Fruit fly (Drosophila melanogaster) whole organism, prepupa: ENCODE results near the gene Tbcd.
A peak's percentile ranks its signal among the peaks of the same experiment; 100 is the strongest.

ENCODE experiments used
- Blimp-1 ChIP-seq: fragments of 200-800 bp; sonication (Bioruptor generic); optimal IDR thresholded peaks from 3 replicates; lab custom pipeline; 2017; ENCODE audit warnings: missing biosample characterization, missing genetic modification characterization, mild to moderate bottlenecking, moderate library complexity, missing genetic modification reagents
- CG10669 ChIP-seq: fragments of 200-800 bp; sonication (Bioruptor generic); optimal IDR thresholded peaks from 3 replicates; lab custom pipeline; 2018; ENCODE audit warnings: missing biosample characterization, mild to moderate bottlenecking, missing genetic modification characterization, moderate library complexity
- CG11294 ChIP-seq: fragments of 200-800 bp; sonication (Bioruptor generic); IDR thresholded peaks from 2 replicates; pipeline ENCODE4 v1.3.6; 2022; ENCODE audit warnings: missing biosample characterization, missing genetic modification characterization
- CG11902 ChIP-seq: fragments of 200-800 bp; sonication (Bioruptor generic); optimal IDR thresholded peaks from 3 replicates; lab custom pipeline; 2016; ENCODE audit warnings: missing biosample characterization, missing genetic modification characterization
- CG15336 ChIP-seq: fragments of 200-800 bp; sonication (Bioruptor generic); IDR thresholded peaks from 2 replicates; pipeline ENCODE4 v1.3.6; 2022; ENCODE audit warnings: missing biosample characterization, missing genetic modification characterization
- CG1621 ChIP-seq: fragments of 200-800 bp; sonication (Bioruptor generic); optimal IDR thresholded peaks from 3 replicates; lab custom pipeline; 2018; ENCODE audit warnings: missing biosample characterization, mild to moderate bottlenecking, missing genetic modification characterization
- CG16779 ChIP-seq: fragments of 200-800 bp; sonication (Bioruptor generic); optimal IDR thresholded peaks from 3 replicates; lab custom pipeline; 2017; ENCODE audit warnings: missing biosample characterization, mild to moderate bottlenecking, missing genetic modification characterization
- CG31627 ChIP-seq: fragments of 200-800 bp; sonication (Bioruptor generic); optimal IDR thresholded peaks from 3 replicates; lab custom pipeline; 2016; ENCODE audit warnings: missing biosample characterization, missing genetic modification characterization
- CG32006 ChIP-seq: fragments of 200-800 bp; sonication (Bioruptor generic); optimal IDR thresholded peaks from 3 replicates; lab custom pipeline; 2017; ENCODE audit warnings: missing biosample characterization, mild to moderate bottlenecking, missing genetic modification characterization
- CG34406 ChIP-seq: fragments of 200-800 bp; sonication (Bioruptor generic); optimal IDR thresholded peaks from 3 replicates; lab custom pipeline; 2016; ENCODE audit warnings: missing biosample characterization, missing genetic modification characterization
- CG4318 ChIP-seq: fragments of 200-800 bp; sonication (Bioruptor generic); optimal IDR thresholded peaks from 3 replicates; lab custom pipeline; 2017; ENCODE audit warnings: missing biosample characterization, mild to moderate bottlenecking, missing genetic modification characterization
- CG6276 ChIP-seq: fragments of 200-800 bp; sonication (Bioruptor generic); optimal IDR thresholded peaks from 2 replicates; lab custom pipeline; 2017; ENCODE audit warnings: missing biosample characterization, mild to moderate bottlenecking, missing genetic modification characterization
- CG6792 ChIP-seq: fragments of 200-800 bp; sonication (Bioruptor generic); optimal IDR thresholded peaks from 3 replicates; lab custom pipeline; 2016; ENCODE audit warnings: missing biosample characterization, missing genetic modification characterization
- CG7368 ChIP-seq: fragments of 200-800 bp; sonication (Bioruptor generic); optimal IDR thresholded peaks from 3 replicates; lab custom pipeline; 2016; ENCODE audit warnings: missing biosample characterization, missing genetic modification characterization
- CG8119 ChIP-seq: fragments of 200-800 bp; sonication (Bioruptor generic); IDR thresholded peaks from 3 replicates; pipeline ENCODE4 v1.3.6; 2022; ENCODE audit warnings: missing biosample characterization, missing genetic modification characterization
- CG8632 ChIP-seq: fragments of 200-800 bp; sonication (Bioruptor generic); optimal IDR thresholded peaks from 3 replicates; lab custom pipeline; 2016; ENCODE audit warnings: missing biosample characterization, missing genetic modification characterization
- CG9139 ChIP-seq: fragments of 200-800 bp; sonication (Bioruptor generic); optimal IDR thresholded peaks from 3 replicates; lab custom pipeline; 2017; ENCODE audit warnings: missing biosample characterization, mild to moderate bottlenecking, missing genetic modification characterization
- Eip75B ChIP-seq: fragments of 200-800 bp; sonication (Bioruptor generic); optimal IDR thresholded peaks from 3 replicates; lab custom pipeline; 2016; ENCODE audit warnings: missing biosample characterization, missing genetic modification characterization
- Eip78C ChIP-seq: fragments of 200-800 bp; sonication (Bioruptor generic); peaks from one replicate; lab custom pipeline; 2016; ENCODE audit warnings: missing biosample characterization, missing genetic modification characterization
- Ets21C ChIP-seq: fragments of 200-800 bp; sonication (Bioruptor generic); optimal IDR thresholded peaks from 3 replicates; lab custom pipeline; 2016; ENCODE audit warnings: missing biosample characterization, missing genetic modification characterization
- Gug ChIP-seq: fragments of 200-800 bp; sonication (Bioruptor generic); IDR thresholded peaks from 2 replicates; pipeline ENCODE4 v1.3.6; 2022; ENCODE audit warnings: missing biosample characterization, missing genetic modification characterization
- Hr38 ChIP-seq: sonication (Bioruptor generic); optimal IDR thresholded peaks from 2 replicates; lab custom pipeline; 2016; ENCODE audit warnings: missing biosample characterization, missing genetic modification characterization
- Hr39 ChIP-seq: fragments of 200-800 bp; sonication (Bioruptor generic); optimal IDR thresholded peaks from 2 replicates; lab custom pipeline; 2016; ENCODE audit warnings: missing biosample characterization, missing genetic modification characterization
- Hr4 ChIP-seq: fragments of 200-800 bp; sonication (Bioruptor generic); optimal IDR thresholded peaks from 3 replicates; lab custom pipeline; 2016; ENCODE audit warnings: missing biosample characterization, missing genetic modification characterization
- Met ChIP-seq: fragments of 200-800 bp; sonication (Bioruptor generic); optimal IDR thresholded peaks from 3 replicates; lab custom pipeline; 2016; ENCODE audit warnings: missing biosample characterization, missing genetic modification characterization
- Smox ChIP-seq: fragments of 200-800 bp; sonication (Bioruptor generic); optimal IDR thresholded peaks from 3 replicates; lab custom pipeline; 2016; ENCODE audit warnings: missing biosample characterization, missing genetic modification characterization
- Sox102F ChIP-seq: fragments of 200-800 bp; sonication (Bioruptor generic); optimal IDR thresholded peaks from 2 replicates; lab custom pipeline; 2016; ENCODE audit warnings: missing biosample characterization, mild to moderate bottlenecking, missing genetic modification characterization
- Sox14 ChIP-seq: fragments of 200-800 bp; sonication (Bioruptor generic); optimal IDR thresholded peaks from 3 replicates; lab custom pipeline; 2016; ENCODE audit warnings: missing biosample characterization, missing genetic modification characterization
- Sox15 ChIP-seq: fragments of 200-800 bp; sonication (Bioruptor generic); optimal IDR thresholded peaks from 3 replicates; lab custom pipeline; 2016; ENCODE audit warnings: missing biosample characterization, missing genetic modification characterization
- acj6 ChIP-seq: fragments of 200-800 bp; sonication (Bioruptor generic); optimal IDR thresholded peaks from 3 replicates; lab custom pipeline; 2016; ENCODE audit warnings: missing biosample characterization, missing genetic modification characterization
- cyc ChIP-seq: fragments of 200-800 bp; sonication (Bioruptor generic); optimal IDR thresholded peaks from 3 replicates; lab custom pipeline; 2016; ENCODE audit warnings: missing biosample characterization, missing genetic modification characterization
- dac ChIP-seq: fragments of 200-800 bp; sonication (Bioruptor generic); optimal IDR thresholded peaks from 2 replicates; lab custom pipeline; 2017; ENCODE audit warnings: missing biosample characterization, mild to moderate bottlenecking, missing genetic modification characterization
- dsx ChIP-seq: fragments of 200-800 bp; optimal IDR thresholded peaks from 3 replicates; lab custom pipeline; 2019; ENCODE audit warnings: missing biosample characterization, mild to moderate bottlenecking, missing genetic modification characterization, moderate library complexity; ENCODE audit not compliant: poor library complexity, severe bottlenecking
- esn ChIP-seq: fragments of 200-800 bp; sonication (Bioruptor generic); optimal IDR thresholded peaks from 2 replicates; lab custom pipeline; 2016; ENCODE audit warnings: missing biosample characterization, mild to moderate bottlenecking, missing genetic modification characterization, moderate library complexity
- fd59A ChIP-seq: fragments of 200-800 bp; sonication (Bioruptor generic); optimal IDR thresholded peaks from 2 replicates; lab custom pipeline; 2017; ENCODE audit warnings: missing biosample characterization, mild to moderate bottlenecking, missing genetic modification characterization, missing genetic modification reagents
- lz ChIP-seq: fragments of 200-800 bp; sonication (Bioruptor generic); optimal IDR thresholded peaks from 3 replicates; lab custom pipeline; 2016; ENCODE audit warnings: missing biosample characterization, missing genetic modification characterization
- net ChIP-seq: fragments of 200-800 bp; sonication (Bioruptor generic); optimal IDR thresholded peaks from 3 replicates; lab custom pipeline; 2016; ENCODE audit warnings: missing biosample characterization, missing genetic modification characterization
- spab ChIP-seq: fragments of 200-800 bp; sonication (Bioruptor generic); optimal IDR thresholded peaks from 2 replicates; lab custom pipeline; 2017; ENCODE audit warnings: missing biosample characterization, mild to moderate bottlenecking, missing genetic modification characterization, missing genetic modification reagents
- ss ChIP-seq, 2 experiments: fragments of 200-800 bp; sonication (Bioruptor generic); optimal IDR thresholded peaks; 2 replicates in 1 of 2; 3 replicates in 1 of 2; lab custom pipeline; 2017 to 2018; ENCODE audit warnings: mild to moderate bottlenecking in 2 of 2, missing biosample characterization in 2 of 2, missing genetic modification characterization in 2 of 2, moderate library complexity in 1 of 2
- svp ChIP-seq: fragments of 200-800 bp; sonication (Bioruptor generic); peaks from one replicate; lab custom pipeline; 2016; ENCODE audit warnings: missing biosample characterization, missing genetic modification characterization
- vri ChIP-seq: fragments of 200-800 bp; sonication (Bioruptor generic); optimal IDR thresholded peaks from 3 replicates; lab custom pipeline; 2016; ENCODE audit warnings: missing biosample characterization, mild to moderate bottlenecking, missing genetic modification characterization

Tbcd gene

DNA sequence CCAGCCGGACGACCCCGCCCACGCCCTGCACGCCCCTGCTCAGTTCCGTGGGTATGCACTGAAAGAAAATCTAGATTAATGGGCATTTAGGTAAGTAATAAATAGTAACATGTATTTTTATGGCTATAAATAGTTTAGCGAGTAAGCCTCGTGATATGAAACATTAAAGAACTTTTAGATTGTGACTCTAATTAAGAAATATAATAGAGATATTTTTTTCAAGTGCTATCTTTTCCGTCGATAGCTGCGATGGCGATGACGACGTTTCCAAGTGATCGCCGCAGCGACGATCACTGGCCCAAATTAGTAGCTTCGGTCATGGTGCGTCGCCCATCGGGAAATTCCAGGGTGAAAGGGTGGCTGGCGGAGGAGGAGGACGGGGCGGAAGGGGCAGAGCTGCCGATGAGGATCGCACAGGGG lies 32.8 kb downstream of the Tbcd start (continued):
- peak; percentile 55 for TF ChIP-seq vri (GFP tag; lab: Kevin White, UChicago)
- TF ChIP-seq Sox15 (GFP tag; lab: Kevin White, UChicago), result peak; percentile 74
- peak; percentile 71 for TF ChIP-seq CG9139
- TF ChIP-seq CG8632 (GFP tag; lab: Kevin White, UChicago), result peak; percentile 84
- TF ChIP-seq Hr39, result peak; percentile 70
- peak; percentile 78 for TF ChIP-seq Gug
- TF ChIP-seq CG11294 (GFP tag; lab: Robert Waterston, UW), result peak; percentile 76
- TF ChIP-seq CG16779 (tag; lab: Kevin White, UChicago), result peak; percentile 72

- TF ChIP-seq dsx (GFP tag; lab: Kevin White, UChicago), result no peak
- TF ChIP-seq esn (GFP tag; lab: Kevin White, UChicago), result no peak
- no peak for TF ChIP-seq dac (GFP tag; lab: Kevin White, UChicago)
- TF ChIP-seq CG10669 (GFP tag; lab: Kevin White, UChicago), result no peak
- no peak for TF ChIP-seq CG8632 (GFP tag; lab: Kevin White, UChicago)
- TF ChIP-seq svp, result no peak
These were observed 33.3 kb downstream of the Tbcd start for dm6 chr2L:2180665-2181064.

dm6 chr2L:2181971-2182643 lies 34.8 kb downstream of the Tbcd start:
- TF ChIP-seq Smox (GFP tag; lab: Kevin White, UChicago), result peak; percentile 11
- TF ChIP-seq ss (GFP tag; optimal IDR thresholded peaks at IDR 0.05; lab: Kevin White, UChicago), result peak in 1 of 2 experiments; percentile 60
- TF ChIP-seq Eip78C (GFP tag; lab: Kevin White, UChicago), result peak; percentile 41
- TF ChIP-seq CG4318 (GFP tag; lab: Kevin White, UChicago), result no peak
- TF ChIP-seq Ets21C (GFP tag; lab: Kevin White, UChicago), result peak; percentile 11
- TF ChIP-seq CG6792 (GFP tag; lab: Kevin White, UChicago), result peak; percentile 4
- TF ChIP-seq lz (GFP tag; lab: Kevin White, UChicago), result peak; percentile 6
- no peak for TF ChIP-seq cyc (GFP tag; lab: Kevin White, UChicago)
- TF ChIP-seq Gug, result no peak
- peak; percentile 9 for TF ChIP-seq Eip75B (GFP tag; lab: Kevin White, UChicago)
- no peak for TF ChIP-seq Blimp-1 (GFP tag; lab: Kevin White, UChicago)
- no peak for TF ChIP-seq Hr38 (GFP tag; lab: Kevin White, UChicago)
- TF ChIP-seq Met, result peak; percentile 6
- no peak for TF ChIP-seq CG1621 (tag; lab: Kevin White, UChicago)
- peak; percentile 8 for TF ChIP-seq Hr39
- peak; percentile 20 for TF ChIP-seq vri (GFP tag; lab: Kevin White, UChicago)
- TF ChIP-seq esn (GFP tag; lab: Kevin White, UChicago), result peak; percentile 48
- no peak for TF ChIP-seq CG34406 (GFP tag; lab: Kevin White, UChicago)
- TF ChIP-seq svp, result peak; percentile 69
- TF ChIP-seq CG31627 (GFP tag; lab: Kevin White, UChicago), result peak; percentile 21
- no peak for TF ChIP-seq net (GFP tag; lab: Kevin White, UChicago)
- TF ChIP-seq acj6, result no peak
- no peak for TF ChIP-seq CG11902 (GFP tag; lab: Kevin White, UChicago)

DNA sequence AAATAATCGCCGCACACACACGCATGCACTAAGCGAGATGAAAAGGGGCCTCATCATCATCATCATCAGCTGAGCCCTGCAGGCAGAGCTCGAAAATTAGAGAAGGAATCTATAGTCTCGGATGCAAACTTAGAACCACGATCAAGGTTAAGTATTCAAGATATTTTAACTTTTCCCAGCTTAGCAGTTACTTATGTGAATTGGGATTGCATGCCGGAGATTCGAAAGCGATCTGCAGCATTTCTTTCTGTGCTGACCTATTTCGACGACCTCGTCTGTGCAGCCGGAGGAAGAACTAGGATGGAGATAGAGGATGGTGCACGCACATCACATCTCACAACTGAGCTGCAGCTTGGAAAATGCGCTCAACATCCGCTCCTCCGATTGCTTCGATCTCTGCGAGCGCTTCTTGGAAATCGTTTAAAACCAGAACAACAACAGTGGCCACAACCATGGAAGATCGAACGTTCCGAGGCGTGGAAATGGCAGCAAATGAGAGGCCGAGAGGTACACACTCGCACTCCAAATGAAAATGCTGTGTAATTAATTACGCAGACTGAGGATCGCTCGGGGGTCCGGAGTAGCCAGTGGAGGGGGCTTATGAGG lies 35.5 kb downstream of the Tbcd start:
- TF ChIP-seq CG10669 (GFP tag; lab: Kevin White, UChicago) (peak; percentile 80), Sox14 (peak; percentile 80), CG9139 (no peak), Sox15 (GFP tag; lab: Kevin White, UChicago) (no peak), CG6276 (peak; percentile 31), CG8119 (GFP tag; lab: Robert Waterston, UW) (peak; percentile 62), CG6792 (GFP tag; lab: Kevin White, UChicago) (peak; percentile 42), CG7368 (GFP tag; lab: Kevin White, UChicago) (peak; percentile 59), Hr4 (peak; percentile 36), Hr39 (no peak), CG4318 (GFP tag; lab: Kevin White, UChicago) (no peak), fd59A (peak; percentile 78), net (GFP tag; lab: Kevin White, UChicago) (peak; percentile 37), esn (GFP tag; lab: Kevin White, UChicago) (no peak), CG32006 (peak; percentile 57), CG15336 (peak; percentile 66), Ets21C (GFP tag; lab: Kevin White, UChicago) (no peak), Hr38 (GFP tag; lab: Kevin White, UChicago) (no peak), CG1621 (tag; lab: Kevin White, UChicago) (peak; percentile 83), Sox102F (GFP tag; lab: Kevin White, UChicago) (no peak), Smox (GFP tag; lab: Kevin White, UChicago) (no peak), dsx (GFP tag; lab: Kevin White, UChicago) (peak; percentile 76), CG31627 (GFP tag; lab: Kevin White, UChicago) (no peak), Gug (peak; percentile 17; the same call in 1 of the 2 replicates), spab (GFP tag; lab: Kevin White, UChicago) (peak; percentile 84), Eip78C (GFP tag; lab: Kevin White, UChicago) (peak; percentile 86)
